Worm (Caenorhabditis elegans) whole organism, L4/young adult: ENCODE measurements around the gene clec-228.
"Not testable (repeated sequence)": the region's sequence is repeated elsewhere in the genome, so short reads cannot be mapped to it uniquely, and the experiment has no call there.

ENCODE experiments used
- W03F9.2 ChIP-seq: fragments of 150-350 bp; optimal IDR thresholded peaks from 2 replicates; lab custom pipeline; 2014; ENCODE audit warnings: missing biosample characterization, missing genetic modification characterization
- dao-5 ChIP-seq: sonication (generic microtip); optimal IDR thresholded peaks from 2 replicates; lab custom pipeline; 2016; ENCODE audit warnings: missing genotype, missing genetic modification characterization, moderate library complexity, missing compliant biosample characterization
- him-1 ChIP-seq: sonication (generic microtip); optimal IDR thresholded peaks from 2 replicates; lab custom pipeline; 2016; ENCODE audit warnings: missing genotype, missing genetic modification reagents, missing genetic modification characterization, missing compliant biosample characterization

The clec-228 gene

DNA sequence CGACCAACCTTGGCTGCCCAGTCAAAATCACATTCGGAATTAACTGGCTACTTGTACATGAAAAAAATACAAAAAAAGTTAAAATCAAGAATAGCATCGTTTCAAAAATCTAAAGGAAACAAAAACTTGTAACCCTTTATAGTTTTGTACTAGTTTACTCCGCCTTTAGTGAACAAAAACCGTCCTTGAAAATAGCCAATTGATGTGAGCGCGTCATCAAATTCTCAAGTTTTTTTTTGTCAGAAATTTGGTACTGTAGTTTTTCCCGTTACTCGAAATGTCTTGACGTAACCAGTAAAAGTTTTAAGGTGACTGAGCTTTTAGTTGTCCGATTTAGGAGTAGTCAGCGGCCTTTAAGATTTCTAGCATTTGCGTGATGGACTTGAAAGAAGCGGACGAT lies 8.0 kb upstream of the clec-228 start, which contains the start of gene C29F3.3:
TSS of gene C29F3.3 (minus strand) at position 101 of the 400 bp plus-strand sequence.
- TF ChIP-seq dao-5 (tag; lab: Kevin White, UChicago): no peak

DNA sequence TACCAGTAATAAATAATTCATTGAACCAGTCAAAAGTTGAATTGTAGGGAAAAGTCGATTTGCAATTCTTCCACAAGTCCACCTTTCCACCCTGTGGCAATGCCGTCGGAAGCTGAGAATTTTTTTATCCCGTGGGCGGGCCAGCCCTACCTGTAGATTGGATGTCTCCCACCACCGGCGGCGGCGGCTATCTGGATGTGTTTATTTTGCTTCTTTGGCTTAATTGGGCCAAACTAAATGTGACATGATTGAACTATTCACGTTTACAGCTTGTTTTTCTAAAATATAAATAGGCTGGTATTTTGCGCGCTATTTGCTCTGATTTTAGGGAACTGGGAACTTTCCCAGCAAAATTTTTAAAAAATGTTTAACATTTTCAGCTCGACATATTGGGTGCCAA lies 5.2 kb upstream of the clec-228 start, which contains the start of gene wrt-8:
TSS of gene wrt-8 (minus strand) at position 101 of the 400 bp plus-strand sequence.
- TF ChIP-seq dao-5 (tag; lab: Kevin White, UChicago) (no peak), him-1 (no peak), W03F9.2 (no peak)

DNA sequence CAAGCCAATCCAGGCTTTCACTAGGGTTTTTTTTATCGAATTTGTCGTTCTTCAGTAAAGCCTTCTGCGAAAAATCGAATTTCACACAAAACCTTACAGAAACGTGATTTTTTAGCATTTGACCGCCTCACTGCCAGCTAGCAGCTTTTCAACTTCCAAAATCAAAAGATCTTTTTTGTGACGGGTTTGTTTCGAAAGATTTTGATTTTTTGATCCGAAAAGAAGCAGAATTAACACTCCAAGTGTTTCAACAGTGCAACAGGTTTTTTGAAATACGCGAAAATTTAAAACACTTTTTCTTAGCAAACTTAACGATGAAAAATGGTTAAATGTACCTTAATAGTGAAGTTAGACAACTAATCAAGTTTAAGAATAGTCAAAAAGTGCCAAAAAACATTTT lies 2.1 kb upstream of the clec-228 start, which contains the start of gene clec-229:
TSS of gene clec-229 (minus strand) at position 101 of the 400 bp plus-strand sequence.
- TF ChIP-seq dao-5 (tag; lab: Kevin White, UChicago) (no peak), W03F9.2 (no peak), him-1 (no peak)

DNA sequence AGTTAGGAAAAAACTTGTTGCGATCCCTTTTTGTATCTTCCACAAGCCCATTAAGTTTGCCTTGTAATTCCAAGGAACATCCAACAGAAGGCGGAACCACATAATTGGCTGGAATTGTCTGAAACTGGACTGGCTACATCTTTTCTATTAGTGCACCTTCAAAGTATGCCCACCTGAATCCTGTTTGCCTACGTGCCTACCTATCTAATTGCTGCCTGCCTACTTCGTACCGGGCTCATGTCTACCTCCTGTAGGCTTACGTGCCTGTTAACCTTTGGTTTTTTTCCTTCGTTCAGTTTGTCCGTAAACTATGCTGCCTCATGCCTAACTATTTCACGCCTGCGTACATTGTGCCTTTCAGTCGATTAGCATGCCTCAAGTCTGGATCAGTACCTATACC lies 1.9 kb downstream of the clec-228 start, which contains the start of gene wrt-7:
TSS of gene wrt-7 (minus strand) at position 101 of the 400 bp plus-strand sequence.
- TF ChIP-seq him-1 (no peak), W03F9.2 (no peak), dao-5 (tag; lab: Kevin White, UChicago) (no peak)

DNA sequence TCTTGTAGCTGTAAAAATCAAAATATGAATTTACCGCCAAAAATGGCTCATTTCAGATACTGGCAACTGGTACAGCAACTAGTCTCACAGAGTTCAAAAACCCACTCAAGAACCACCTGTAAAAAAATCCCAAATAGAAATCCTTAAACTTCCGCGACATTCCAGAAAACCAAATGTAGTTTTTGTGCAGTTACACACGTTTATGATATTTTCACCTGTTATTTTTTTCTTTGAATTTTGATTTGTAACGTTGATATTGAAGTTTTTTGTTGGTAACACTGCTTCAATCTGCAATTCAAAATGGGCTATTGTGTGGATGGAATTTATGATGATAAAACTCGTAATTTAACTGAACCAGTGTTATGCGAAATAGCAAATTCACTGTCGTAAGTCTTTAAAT lies 6.4 kb downstream of the clec-228 start, which contains the start of gene srw-113:
TSS of gene srw-113 (plus strand) at position 301 of the 400 bp plus-strand sequence.
- TF ChIP-seq dao-5 (tag; lab: Kevin White, UChicago) (no peak), him-1 (no peak), W03F9.2 (no peak)

DNA sequence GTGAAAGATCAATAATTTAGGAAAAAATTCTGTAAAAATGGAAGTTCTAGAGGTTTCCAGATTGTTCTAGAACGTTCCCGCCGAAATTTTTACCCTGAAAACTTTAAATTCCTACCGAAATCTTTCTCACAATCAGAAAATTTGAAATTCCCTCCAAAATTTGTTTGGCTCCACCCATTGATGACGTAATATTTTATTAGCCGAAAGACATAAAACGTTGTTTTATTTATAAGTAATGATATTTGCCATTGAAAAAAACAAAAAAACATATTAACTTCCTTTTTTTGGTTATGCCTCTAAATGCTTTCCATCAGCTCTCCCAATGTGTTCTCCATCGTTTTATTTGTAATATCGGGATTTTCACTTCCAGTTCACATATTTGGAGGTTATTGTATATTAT lies 8.9 kb downstream of the clec-228 start, which contains the start of gene srh-295:
TSS of gene srh-295 (plus strand) at position 301 of the 400 bp plus-strand sequence.
- TF ChIP-seq W03F9.2 (no peak), him-1 (no peak), dao-5 (tag; lab: Kevin White, UChicago) (no peak)

DNA sequence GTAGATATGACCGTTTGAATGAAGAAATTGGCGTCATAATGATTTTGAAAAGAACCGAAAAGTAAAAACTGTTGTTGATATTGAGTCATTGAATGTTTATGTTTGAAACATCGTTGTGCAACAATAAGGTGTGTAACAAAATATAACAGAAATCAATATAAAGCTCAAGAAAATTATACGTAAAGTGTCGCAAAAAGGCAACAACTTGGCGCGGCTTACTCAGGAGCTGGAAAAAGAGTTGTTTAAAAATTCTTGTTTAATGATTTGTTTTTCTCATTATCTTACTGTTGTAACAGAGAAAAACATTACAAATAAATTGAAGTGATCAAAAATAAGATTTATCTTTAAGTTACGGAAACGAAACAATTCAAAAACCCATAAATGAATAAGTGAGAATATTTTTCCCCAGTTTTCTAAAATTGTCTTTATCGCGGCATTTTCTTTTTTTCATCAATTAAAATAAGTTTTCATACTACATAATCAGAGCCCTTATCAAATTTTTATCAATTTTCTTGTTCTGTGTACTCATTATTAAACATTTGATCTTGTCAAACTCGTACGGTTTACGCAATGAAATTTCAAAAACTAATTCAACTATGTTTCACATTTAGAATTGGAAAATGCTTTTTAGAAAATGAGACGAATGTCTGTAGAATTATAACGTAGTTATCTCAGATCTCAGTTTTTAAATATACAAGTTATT lies 11.4 kb downstream of the clec-228 start, which contains the start of gene ZK1037.6:
TSS of gene ZK1037.6 (minus strand) at position 51 of the 703 bp plus-strand sequence.
- no peak for TF ChIP-seq him-1
- no peak for TF ChIP-seq W03F9.2
- TF ChIP-seq dao-5 (tag; lab: Kevin White, UChicago): no peak

DNA sequence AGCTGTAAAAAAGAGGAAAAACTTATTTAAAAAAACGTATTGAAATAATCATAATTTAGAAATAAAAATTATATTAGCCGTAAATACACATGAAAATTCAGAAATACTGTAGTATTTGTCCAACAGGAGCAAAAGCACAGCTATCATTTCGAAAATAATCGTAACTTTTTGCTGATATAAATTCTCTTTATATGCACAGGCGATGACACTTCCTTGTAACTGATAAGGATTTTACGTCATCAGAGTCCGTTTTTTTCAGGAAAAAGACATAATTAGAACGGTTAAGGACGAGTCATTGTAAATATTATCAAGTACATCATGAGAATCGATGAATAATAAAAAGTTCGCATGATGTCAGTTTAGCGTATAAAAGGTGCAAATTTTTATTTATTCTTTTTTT lies 15.8 kb downstream of the clec-228 start:
- TF ChIP-seq him-1 (no peak), dao-5 (tag; lab: Kevin White, UChicago) (no peak), W03F9.2 (no peak)

DNA sequence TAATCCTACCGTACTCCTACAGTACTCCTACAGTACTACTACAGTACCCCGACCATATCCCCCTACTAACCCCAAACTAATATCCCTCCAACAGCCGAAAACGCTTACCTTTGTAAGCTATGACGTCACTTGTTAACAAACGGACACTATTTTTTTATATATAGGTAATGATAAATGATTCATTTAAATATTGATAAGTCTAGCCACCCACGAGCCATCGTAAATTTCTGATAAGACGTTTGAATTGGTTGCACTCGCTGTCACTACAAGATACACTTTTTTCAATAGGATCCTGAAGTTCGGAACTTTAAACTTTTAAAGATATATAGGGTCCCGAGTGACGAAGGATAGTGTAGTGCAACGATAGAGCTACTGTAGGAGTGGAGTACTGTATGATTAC lies 16.6 kb downstream of the clec-228 start, which contains the start of gene nhr-247:
TSS of gene nhr-247 (plus strand) at position 330 of the 400 bp plus-strand sequence.
- TF ChIP-seq dao-5 (tag; lab: Kevin White, UChicago); him-1; W03F9.2: not testable (repeated sequence)

DNA sequence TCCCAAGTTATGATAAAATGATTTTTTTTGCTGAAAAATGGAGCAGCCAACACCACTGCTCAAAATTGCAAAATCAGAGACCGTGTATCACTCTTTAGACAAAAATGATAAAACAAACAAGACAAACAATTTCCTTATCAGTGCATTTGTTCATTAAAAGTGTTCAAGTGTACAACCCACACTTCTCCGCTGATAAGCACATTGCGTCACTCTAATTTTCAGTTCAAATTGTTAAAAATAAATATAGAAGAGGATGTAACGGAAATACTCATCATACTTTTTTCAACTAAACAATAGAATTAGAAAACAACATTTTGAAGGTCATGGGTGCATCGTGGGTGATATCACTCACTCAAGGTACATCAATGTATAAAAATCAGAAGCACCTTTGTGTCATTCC lies 20.6 kb downstream of the clec-228 start, which contains the start of gene nhr-291:
TSS of gene nhr-291 (plus strand) at position 324 of the 400 bp plus-strand sequence.
- no peak for TF ChIP-seq him-1
- TF ChIP-seq W03F9.2: no peak
- no peak for TF ChIP-seq dao-5 (tag; lab: Kevin White, UChicago)

DNA sequence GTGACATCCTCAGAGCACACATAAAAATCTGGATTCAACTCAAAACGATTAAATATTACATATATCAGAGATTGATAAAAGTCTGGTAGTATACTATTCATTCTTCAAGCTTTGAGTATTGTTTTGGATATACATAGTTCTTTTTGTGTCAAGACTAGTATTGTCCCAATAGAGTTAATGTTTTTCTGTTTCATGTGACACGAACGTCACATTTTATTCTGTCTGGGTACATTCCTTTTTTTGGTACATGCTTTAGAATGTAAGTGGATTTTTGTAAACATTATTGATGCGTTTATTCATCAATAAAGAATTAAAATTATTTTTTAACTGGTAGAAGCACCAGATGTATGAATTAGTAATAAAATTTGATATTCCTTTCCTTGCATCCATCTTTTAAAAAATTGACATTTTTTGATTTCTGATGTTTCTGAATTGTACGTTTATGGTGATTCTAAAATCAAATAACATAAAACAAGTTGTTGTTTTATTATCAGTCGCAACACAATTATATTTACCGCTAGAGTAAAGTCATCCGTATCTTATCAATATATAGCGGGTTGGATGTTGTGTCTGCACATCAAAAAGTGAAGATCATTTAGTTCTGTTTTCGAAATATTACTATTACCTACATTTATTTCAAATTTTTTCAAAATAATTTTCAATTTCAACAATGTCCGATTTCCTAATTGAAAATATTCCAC lies 23.3 kb downstream of the clec-228 start, which contains the start of the genes srt-22 and nhr-246:
TSS of gene srt-22 (minus strand) at position 101 of the 701 bp plus-strand sequence.
TSS of gene nhr-246 (plus strand) at position 651 of the 701 bp plus-strand sequence.
- TF ChIP-seq dao-5 (tag; lab: Kevin White, UChicago): no peak
- no peak for TF ChIP-seq W03F9.2
- no peak for TF ChIP-seq him-1

DNA sequence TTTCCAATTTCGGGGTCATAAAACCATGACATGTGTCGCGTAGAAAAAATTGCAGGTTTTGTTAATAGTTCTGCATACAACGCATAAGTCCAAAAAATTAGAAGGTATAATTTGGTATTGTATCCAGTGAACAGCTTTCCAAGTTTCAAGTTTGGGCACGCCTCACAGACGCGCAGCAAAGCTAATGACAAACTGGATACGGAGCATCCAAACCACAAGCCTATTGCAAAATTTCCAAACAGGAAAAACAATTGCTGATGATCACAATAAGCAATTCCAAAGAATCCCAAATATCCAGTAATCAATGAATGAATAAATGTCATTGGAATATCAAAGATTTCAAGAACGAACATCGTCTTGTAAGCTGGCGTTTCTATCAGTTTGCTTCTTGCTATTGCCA lies 25.7 kb downstream of the clec-228 start:
- TF ChIP-seq him-1: no peak
- TF ChIP-seq dao-5 (tag; lab: Kevin White, UChicago): no peak
- no peak for TF ChIP-seq W03F9.2

DNA sequence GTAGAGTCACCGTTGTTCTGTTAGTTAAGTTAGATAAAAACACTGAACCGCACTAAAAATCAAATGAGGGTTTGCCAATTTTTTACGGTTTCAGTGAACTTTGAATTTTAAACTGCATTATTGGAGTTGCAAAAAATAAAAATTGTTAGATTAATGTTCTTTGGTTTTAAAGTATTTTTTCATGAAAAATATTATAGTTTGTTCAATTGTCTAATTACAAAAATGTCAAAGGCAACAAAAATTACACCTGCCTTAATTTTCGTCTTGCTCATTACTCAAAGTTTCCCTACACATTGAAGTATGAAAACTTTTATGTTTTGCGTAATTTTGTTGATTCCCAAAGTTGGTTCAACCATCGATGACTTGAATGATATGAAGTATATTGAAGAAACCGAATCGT lies 28.5 kb downstream of the clec-228 start, which contains the start of gene irld-62:
TSS of gene irld-62 (plus strand) at position 301 of the 400 bp plus-strand sequence.
- no peak for TF ChIP-seq him-1
- TF ChIP-seq W03F9.2: no peak

DNA sequence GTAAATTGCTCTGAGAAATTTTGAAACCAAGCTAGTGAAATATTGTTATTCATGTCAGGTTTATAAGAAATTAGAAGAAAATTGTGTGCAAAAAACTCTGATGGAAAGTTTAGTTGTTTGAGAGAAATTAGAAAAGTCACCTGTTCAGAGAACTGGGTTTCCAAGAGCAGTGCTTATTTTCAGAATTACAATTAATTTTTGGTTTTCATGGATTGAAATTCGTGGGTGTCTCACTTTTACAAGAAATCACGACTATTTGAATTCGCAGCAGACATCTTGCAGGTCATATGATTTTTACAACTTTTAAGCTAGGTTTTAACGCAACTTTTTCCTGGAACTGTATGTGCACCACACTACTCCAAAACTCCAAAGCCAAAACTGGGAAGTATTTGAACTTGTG lies 30.3 kb downstream of the clec-228 start, which contains the start of gene srz-10:
TSS of gene srz-10 (minus strand) at position 88 of the 400 bp plus-strand sequence.
- TF ChIP-seq W03F9.2 (no peak), him-1 (no peak), dao-5 (tag; lab: Kevin White, UChicago) (no peak)
